Worm (Caenorhabditis elegans) whole organism, L2 larva: ENCODE results near the gene B0410.1.

Source experiments
- C34F6.9 ChIP-seq: fragments of 150-350 bp; optimal IDR thresholded peaks from 2 replicates; lab custom pipeline; 2014; ENCODE audit warnings: missing biosample characterization, missing genetic modification characterization
- F13H6.1 ChIP-seq: sonication (generic microtip); optimal IDR thresholded peaks from 2 replicates; lab custom pipeline; 2016; ENCODE audit warnings: missing genetic modification characterization, missing compliant biosample characterization
- R02D3.7 ChIP-seq: fragments of 150-350 bp; optimal IDR thresholded peaks from 2 replicates; lab custom pipeline; 2014; ENCODE audit warnings: missing biosample characterization, missing genetic modification characterization
- Y55F3AM.14 ChIP-seq: fragments of 200-800 bp; sonication (Bioruptor generic); optimal IDR thresholded peaks from 2 replicates; lab custom pipeline; 2018; ENCODE audit warnings: mild to moderate bottlenecking, missing genetic modification characterization, missing compliant biosample characterization
- ZK546.5 ChIP-seq: sonication (generic microtip); optimal IDR thresholded peaks from 2 replicates; lab custom pipeline; 2017; ENCODE audit warnings: missing biosample characterization, missing genetic modification characterization
- aly-2 ChIP-seq: fragments of 150-350 bp; optimal IDR thresholded peaks from 2 replicates; lab custom pipeline; 2014; ENCODE audit warnings: missing biosample characterization, missing genetic modification characterization
- blmp-1 ChIP-seq: sonication (generic microtip); optimal IDR thresholded peaks from 2 replicates; lab custom pipeline; 2017; ENCODE audit warnings: missing genetic modification characterization, mild to moderate bottlenecking, missing compliant biosample characterization, antibody characterized with exemption, moderate library complexity; ENCODE audit not compliant: insufficient read depth
- ceh-16 ChIP-seq: fragments of 150-350 bp; optimal IDR thresholded peaks from 2 replicates; lab custom pipeline; 2014; ENCODE audit warnings: missing biosample characterization, missing genetic modification characterization
- ceh-82 ChIP-seq: fragments of 150-350 bp; optimal IDR thresholded peaks from 2 replicates; lab custom pipeline; 2014; ENCODE audit warnings: missing biosample characterization, missing genetic modification characterization
- crh-2 ChIP-seq: sonication (generic microtip); optimal IDR thresholded peaks from 2 replicates; lab custom pipeline; 2017; ENCODE audit warnings: missing biosample characterization, missing genetic modification characterization
- egl-27 ChIP-seq: sonication (generic microtip); optimal IDR thresholded peaks from 3 replicates; lab custom pipeline; 2017; ENCODE audit warnings: missing biosample characterization, missing genetic modification reagents, missing genetic modification characterization
- elt-3 ChIP-seq: sonication (generic microtip); optimal IDR thresholded peaks from 2 replicates; lab custom pipeline; 2017; ENCODE audit warnings: missing biosample characterization, missing genetic modification characterization
- fos-1 ChIP-seq: fragments of 150-350 bp; optimal IDR thresholded peaks from 2 replicates; lab custom pipeline; 2014; ENCODE audit warnings: missing biosample characterization, missing genetic modification characterization
- gmeb-1 ChIP-seq: fragments of 150-350 bp; optimal IDR thresholded peaks from 2 replicates; lab custom pipeline; 2014; ENCODE audit warnings: missing biosample characterization, missing genetic modification characterization
- lin-11 ChIP-seq: fragments of 150-350 bp; sonication (generic microtip); optimal IDR thresholded peaks from 2 replicates; lab custom pipeline; 2014; ENCODE audit warnings: missing biosample characterization, missing genetic modification characterization, inconsistent platforms, mixed read lengths
- lin-13 ChIP-seq: fragments of 150-350 bp; optimal IDR thresholded peaks from 2 replicates; lab custom pipeline; 2014; ENCODE audit warnings: missing biosample characterization, missing genetic modification reagents, missing genetic modification characterization
- lin-39 ChIP-seq: fragments of 150-350 bp; optimal IDR thresholded peaks from 2 replicates; lab custom pipeline; 2014; ENCODE audit warnings: missing biosample characterization, missing genetic modification reagents, missing genetic modification characterization
- lsy-2 ChIP-seq, 2 experiments: fragments of 150-350 bp in 1 of 2; sonication (generic microtip) in 1 of 2; optimal IDR thresholded peaks; 2 replicates each; lab custom pipeline; 2014 to 2017; ENCODE audit warnings: missing biosample characterization in 2 of 2, missing genetic modification characterization in 2 of 2
- mab-5 ChIP-seq: fragments of 150-350 bp; optimal IDR thresholded peaks from 2 replicates; lab custom pipeline; 2014; ENCODE audit warnings: missing biosample characterization, missing genetic modification characterization
- mbf-1 ChIP-seq: sonication (generic microtip); optimal IDR thresholded peaks from 2 replicates; lab custom pipeline; 2017; ENCODE audit warnings: missing biosample characterization, missing genetic modification characterization
- mdl-1 ChIP-seq, 2 experiments: fragments of 150-350 bp in 1 of 2; sonication (generic microtip) in 1 of 2; optimal IDR thresholded peaks; 2 replicates each; lab custom pipeline; 2017; ENCODE audit warnings: missing biosample characterization in 2 of 2, missing genetic modification characterization in 2 of 2
- nhr-10 ChIP-seq: sonication (generic microtip); optimal IDR thresholded peaks from 2 replicates; lab custom pipeline; 2017; ENCODE audit warnings: missing biosample characterization, missing genetic modification characterization
- nhr-11 ChIP-seq: fragments of 150-350 bp; optimal IDR thresholded peaks from 2 replicates; lab custom pipeline; 2014; ENCODE audit warnings: missing biosample characterization, missing genetic modification characterization
- nhr-12 ChIP-seq: fragments of 150-350 bp; optimal IDR thresholded peaks from 2 replicates; lab custom pipeline; 2014; ENCODE audit warnings: missing biosample characterization, missing genetic modification characterization
- nhr-129 ChIP-seq: fragments of 150-350 bp; optimal IDR thresholded peaks from 2 replicates; lab custom pipeline; 2014; ENCODE audit warnings: missing biosample characterization, missing genetic modification characterization
- nhr-21 ChIP-seq: fragments of 150-350 bp; optimal IDR thresholded peaks from 2 replicates; lab custom pipeline; 2014; ENCODE audit warnings: missing biosample characterization, missing genetic modification characterization
- nhr-237 ChIP-seq: fragments of 150-350 bp; optimal IDR thresholded peaks from 2 replicates; lab custom pipeline; 2014; ENCODE audit warnings: missing biosample characterization, missing genetic modification characterization
- nhr-25 ChIP-seq: fragments of 150-350 bp; sonication (generic microtip); optimal IDR thresholded peaks from 3 replicates; lab custom pipeline; 2014; ENCODE audit warnings: missing biosample characterization, missing genetic modification characterization
- nhr-6 ChIP-seq: fragments of 150-350 bp; optimal IDR thresholded peaks from 2 replicates; lab custom pipeline; 2014; ENCODE audit warnings: missing biosample characterization, missing genetic modification characterization
- nhr-77 ChIP-seq: fragments of 150-350 bp; optimal IDR thresholded peaks from 2 replicates; lab custom pipeline; 2014; ENCODE audit warnings: missing biosample characterization, missing genetic modification characterization
- sem-4 ChIP-seq: fragments of 150-350 bp; optimal IDR thresholded peaks from 2 replicates; lab custom pipeline; 2014; ENCODE audit warnings: missing biosample characterization, missing genetic modification reagents, missing genetic modification characterization
- sma-3 ChIP-seq: sonication (generic microtip); optimal IDR thresholded peaks from 2 replicates; lab custom pipeline; 2016; ENCODE audit warnings: missing genetic modification reagents, missing genetic modification characterization, missing compliant biosample characterization
- sma-9 ChIP-seq, 2 experiments: fragments of 150-350 bp in 1 of 2; sonication (generic microtip) in 1 of 2; optimal IDR thresholded peaks; 2 replicates each; lab custom pipeline; 2014 to 2016; ENCODE audit warnings: missing genetic modification characterization in 2 of 2, mild to moderate bottlenecking in 1 of 2, missing biosample characterization in 1 of 2, missing compliant biosample characterization in 1 of 2, missing genetic modification reagents in 1 of 2, moderate library complexity in 1 of 2
- snpc-4 ChIP-seq: fragments of 150-350 bp; optimal IDR thresholded peaks from 2 replicates; lab custom pipeline; 2014; ENCODE audit warnings: missing biosample characterization, missing genetic modification characterization
- unc-39 ChIP-seq: fragments of 150-350 bp; optimal IDR thresholded peaks from 2 replicates; lab custom pipeline; 2014; ENCODE audit warnings: missing biosample characterization, missing genetic modification characterization
- unc-55 ChIP-seq: fragments of 150-350 bp; sonication (generic microtip); optimal IDR thresholded peaks from 3 replicates; lab custom pipeline; 2014; ENCODE audit warnings: missing biosample characterization, missing genetic modification reagents, missing genetic modification characterization
- unc-62 ChIP-seq: fragments of 150-350 bp; optimal IDR thresholded peaks from 2 replicates; lab custom pipeline; 2014; ENCODE audit warnings: missing biosample characterization, missing genetic modification reagents, missing genetic modification characterization
- ztf-1 ChIP-seq: fragments of 200-800 bp; sonication (Bioruptor generic); conservative IDR thresholded peaks from 2 replicates; pipeline ENCODE4 v1.3.6; 2022; ENCODE audit warnings: missing genetic modification characterization, missing compliant biosample characterization
- ztf-11 ChIP-seq: sonication (generic microtip); optimal IDR thresholded peaks from 2 replicates; lab custom pipeline; 2017; ENCODE audit warnings: missing biosample characterization, missing genetic modification characterization
- ztf-4 ChIP-seq: fragments of 150-350 bp; optimal IDR thresholded peaks from 2 replicates; lab custom pipeline; 2014; ENCODE audit warnings: missing biosample characterization, missing genetic modification characterization

The B0410.1 gene

DNA sequence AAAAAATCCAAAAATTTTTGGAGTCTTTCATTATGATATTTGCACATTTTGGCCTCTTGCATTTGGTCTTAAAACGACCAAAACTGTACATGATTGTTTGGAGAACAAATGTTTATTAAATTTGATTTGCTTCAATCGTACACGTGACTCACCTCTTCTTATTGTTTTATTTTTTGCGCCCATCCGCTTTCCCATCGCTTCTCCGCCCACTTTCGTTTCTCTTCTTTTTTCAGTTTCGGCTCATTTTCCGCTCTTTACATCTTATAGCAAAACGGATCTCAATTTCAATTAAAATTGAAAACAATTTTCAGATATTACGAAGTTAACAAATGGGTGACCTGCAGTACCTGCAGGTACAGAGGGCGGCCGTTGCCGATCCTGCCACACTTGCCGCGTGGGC is 14.9 kb downstream of the B0410.1 start, which contains the start of gene nmy-1:
Gene nmy-1, plus strand, starts transcription at position 301 of the 400 bp plus-strand sequence.
- TF ChIP-seq nhr-10 (tag; lab: Kevin White, UChicago) (no peak), ztf-11 (tag; lab: Kevin White, UChicago) (no peak), ceh-16 (tag; lab: Kevin White, UChicago) (no peak), lin-11 (tag; lab: Kevin White, UChicago) (no peak), crh-2 (tag; lab: Kevin White, UChicago) (no peak), unc-62 (GFP tag; lab: Kevin White, UChicago) (no peak), nhr-237 (tag; lab: Kevin White, UChicago) (no peak), F13H6.1 (tag; lab: Kevin White, UChicago) (no peak), nhr-77 (tag; lab: Kevin White, UChicago) (no peak), sma-9 (GFP tag; optimal IDR thresholded peaks at IDR 0.05; lab: Kevin White, UChicago) (no peak), sma-9 (tag; optimal IDR thresholded peaks at IDR 0.05; lab: Kevin White, UChicago) (no peak), lsy-2 (tag; optimal IDR thresholded peaks at IDR 0.05; lab: Kevin White, UChicago) (no peak), ZK546.5 (tag; lab: Kevin White, UChicago) (no peak), ztf-1 (GFP tag; lab: Robert Waterston, UW) (no peak), mab-5 (tag; lab: Kevin White, UChicago) (no peak), nhr-12 (tag; lab: Kevin White, UChicago) (no peak), elt-3 (tag; lab: Kevin White, UChicago) (no peak), aly-2 (tag; lab: Kevin White, UChicago) (no peak)

DNA sequence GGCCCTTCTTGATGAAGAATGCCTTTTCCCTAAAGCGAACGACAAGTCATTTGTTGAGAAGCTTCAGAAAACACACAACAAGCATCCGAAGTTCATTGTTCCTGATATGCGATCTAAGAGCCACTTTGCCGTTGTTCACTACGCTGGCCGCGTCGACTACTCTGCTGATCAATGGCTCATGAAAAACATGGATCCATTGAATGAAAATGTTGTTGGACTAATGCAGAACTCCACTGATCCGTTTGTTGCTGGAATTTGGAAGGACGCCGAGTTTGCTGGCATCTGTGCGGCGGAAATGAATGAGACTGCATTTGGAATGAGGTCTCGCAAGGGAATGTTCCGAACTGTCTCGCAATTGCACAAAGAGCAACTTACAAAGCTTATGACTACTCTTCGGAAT is 18.3 kb downstream of the B0410.1 start:
- TF ChIP-seq crh-2 (tag; lab: Kevin White, UChicago): no peak
- TF ChIP-seq mdl-1 (tag; optimal IDR thresholded peaks at IDR 0.05; lab: Kevin White, UChicago): no peak
- no peak for TF ChIP-seq egl-27 (tag; lab: Kevin White, UChicago)
- no peak for TF ChIP-seq Y55F3AM.14 (GFP tag; lab: Kevin White, UChicago)
- TF ChIP-seq ztf-1 (GFP tag; lab: Robert Waterston, UW): no peak
- no peak for TF ChIP-seq ztf-4 (tag; lab: Kevin White, UChicago)
- TF ChIP-seq mab-5 (tag; lab: Kevin White, UChicago): no peak
- no peak for TF ChIP-seq mbf-1 (tag; lab: Kevin White, UChicago)
- no peak for TF ChIP-seq blmp-1 (tag; lab: Kevin White, UChicago)
- no peak for TF ChIP-seq lin-39
- TF ChIP-seq nhr-25 (tag; lab: Kevin White, UChicago): no peak

DNA sequence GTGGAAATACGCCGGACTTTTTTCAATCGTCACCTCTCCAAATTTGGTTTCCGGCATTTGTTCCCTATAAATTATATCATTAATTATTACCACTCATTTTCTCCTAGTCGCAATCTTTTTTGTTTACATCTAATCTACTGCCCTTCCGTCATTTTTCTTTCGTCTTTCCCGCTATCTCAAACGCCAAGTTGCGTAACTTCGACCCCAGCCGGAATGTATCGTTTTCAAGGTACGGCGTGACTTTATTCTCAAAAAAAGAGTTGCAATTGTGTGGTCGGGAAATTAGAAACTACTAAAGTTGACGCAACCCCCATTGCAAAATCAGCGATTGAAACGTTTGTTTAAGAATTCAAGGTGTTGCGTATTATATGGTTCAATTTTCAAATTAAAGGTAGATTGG is 25.1 kb downstream of the B0410.1 start:
- no peak for TF ChIP-seq R02D3.7 (tag; lab: Kevin White, UChicago)
- TF ChIP-seq fos-1 (tag; lab: Kevin White, UChicago): no peak
- TF ChIP-seq mbf-1 (tag; lab: Kevin White, UChicago): no peak
- TF ChIP-seq unc-39 (tag; lab: Kevin White, UChicago): no peak
- TF ChIP-seq sma-3 (GFP tag; lab: Kevin White, UChicago): no peak
- no peak for TF ChIP-seq ceh-82 (tag; lab: Kevin White, UChicago)
- no peak for TF ChIP-seq sem-4 (tag; lab: Kevin White, UChicago)
- no peak for TF ChIP-seq crh-2 (tag; lab: Kevin White, UChicago)
- no peak for TF ChIP-seq elt-3 (tag; lab: Kevin White, UChicago)
- no peak for TF ChIP-seq nhr-237 (tag; lab: Kevin White, UChicago)
- TF ChIP-seq snpc-4 (tag; lab: Kevin White, UChicago): no peak
- no peak for TF ChIP-seq lin-39
- no peak for TF ChIP-seq Y55F3AM.14 (GFP tag; lab: Kevin White, UChicago)
- no peak for TF ChIP-seq ztf-4 (tag; lab: Kevin White, UChicago)
- TF ChIP-seq nhr-6 (tag; lab: Kevin White, UChicago): no peak
- no peak for TF ChIP-seq F13H6.1 (tag; lab: Kevin White, UChicago)
- no peak for TF ChIP-seq lin-13
- TF ChIP-seq C34F6.9 (tag; lab: Kevin White, UChicago): no peak

DNA sequence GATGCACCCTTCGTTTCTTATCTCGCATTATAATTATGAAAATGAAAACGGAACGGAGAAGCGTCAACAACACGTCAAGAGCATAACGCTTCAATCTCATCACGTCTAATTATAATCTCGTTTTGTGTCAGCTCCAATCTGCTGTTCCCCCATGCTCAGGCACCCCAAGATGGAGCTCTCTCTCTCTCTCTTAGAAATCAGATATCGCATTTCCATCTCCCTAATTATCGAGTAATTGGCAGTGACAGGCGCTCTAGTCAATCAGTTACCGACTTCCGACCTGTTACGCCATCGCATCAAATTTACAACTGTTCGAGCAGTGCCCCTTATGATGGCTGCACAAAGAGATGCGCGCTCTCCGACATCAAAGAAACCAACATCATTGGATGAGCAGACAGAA is 26.1 kb downstream of the B0410.1 start:
- TF ChIP-seq ZK546.5 (tag; lab: Kevin White, UChicago): no peak
- TF ChIP-seq gmeb-1 (tag; lab: Kevin White, UChicago): no peak
- no peak for TF ChIP-seq aly-2 (tag; lab: Kevin White, UChicago)
- no peak for TF ChIP-seq lsy-2 (tag; optimal IDR thresholded peaks at IDR 0.05; lab: Kevin White, UChicago)
- no peak for TF ChIP-seq crh-2 (tag; lab: Kevin White, UChicago)
- TF ChIP-seq unc-55 (GFP tag; lab: Kevin White, UChicago): no peak
- TF ChIP-seq F13H6.1 (tag; lab: Kevin White, UChicago): no peak
- no peak for TF ChIP-seq nhr-11 (tag; lab: Kevin White, UChicago)
- no peak for TF ChIP-seq nhr-129 (tag; lab: Kevin White, UChicago)
- no peak for TF ChIP-seq egl-27 (tag; lab: Kevin White, UChicago)
- TF ChIP-seq C34F6.9 (tag; lab: Kevin White, UChicago): no peak
- no peak for TF ChIP-seq nhr-21
- no peak for TF ChIP-seq nhr-25 (tag; lab: Kevin White, UChicago)
- TF ChIP-seq nhr-77 (tag; lab: Kevin White, UChicago): no peak
- no peak for TF ChIP-seq lin-39
- no peak for TF ChIP-seq mdl-1 (tag; optimal IDR thresholded peaks at IDR 0.05; lab: Kevin White, UChicago)
- TF ChIP-seq ztf-4 (tag; lab: Kevin White, UChicago): no peak
- no peak for TF ChIP-seq lin-13
- TF ChIP-seq elt-3 (tag; lab: Kevin White, UChicago): no peak
- no peak for TF ChIP-seq nhr-10 (tag; lab: Kevin White, UChicago)
- TF ChIP-seq, all 48 proteins: peak for 0
